Worm (Caenorhabditis elegans): ENCODE results near the gene F54D5.7.
A peak's percentile ranks its signal among the peaks of the same experiment; 100 is the strongest.

The F54D5.7 gene

DNA sequence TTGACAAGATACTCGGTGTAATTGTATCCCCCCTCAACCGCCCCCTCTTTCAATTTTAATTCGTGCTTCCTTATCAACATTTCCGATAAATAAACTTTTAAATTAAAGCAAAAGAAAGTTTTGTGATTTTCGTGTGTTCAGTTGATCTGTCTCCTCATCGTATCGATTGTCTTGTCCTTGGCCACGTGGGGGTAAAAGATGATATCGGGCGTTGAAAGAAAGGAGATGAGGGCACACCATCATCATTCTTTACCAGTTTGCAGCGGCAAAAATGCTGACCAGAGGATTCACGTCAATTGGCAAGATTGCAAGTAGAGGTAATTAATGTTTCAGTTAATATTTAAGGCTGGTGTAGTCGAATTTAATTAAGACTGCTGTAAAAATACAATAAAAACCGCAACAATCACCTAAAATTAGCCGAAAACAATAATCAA, at the start of gene F54D5.7 (continued):
- TF ChIP-seq K11D2.4 (GFP tag; IDR thresholded peaks at IDR 0.05) (peak; percentile 60; the same call in 1 of the 2 replicates), ZK185.1 (tag; optimal IDR thresholded peaks at IDR 0.05; ENCODE audit: poor library complexity, severe bottlenecking) (peak; percentile 44), cebp-1 (GFP tag; IDR thresholded peaks at IDR 0.05) (peak; percentile 15; the same call in 1 of the 2 replicates), cebp-1 (tag; optimal IDR thresholded peaks at IDR 0.05) (peak; percentile 73), F10E7.11 (tag; optimal IDR thresholded peaks at IDR 0.05) (peak; percentile 39), rec-8 (tag; optimal IDR thresholded peaks at IDR 0.05) (no peak), mxl-1 (tag; optimal IDR thresholded peaks at IDR 0.05) (peak; percentile 53), egrh-3 (GFP tag; IDR thresholded peaks at IDR 0.05) (0 out of 2 replicates have a peak, but pooled peaks have one; percentile 15), lsl-1 (GFP tag; optimal IDR thresholded peaks at IDR 0.05) (peak; percentile 40), T26A5.8 (tag; optimal IDR thresholded peaks at IDR 0.05) (no peak), F57C9.4 (tag; optimal IDR thresholded peaks at IDR 0.05) (no peak), ztf-3 (GFP tag; optimal IDR thresholded peaks at IDR 0.05) (peak; percentile 2), B0261.1 (tag; optimal IDR thresholded peaks at IDR 0.05) (peak; percentile 11), sea-2 (GFP tag; IDR thresholded peaks at IDR 0.05) (no peak), lin-40 (tag; optimal IDR thresholded peaks at IDR 0.05) (peak; percentile 21), madf-8 (GFP tag; conservative IDR thresholded peaks at IDR 0.05) (no peak), ceh-27 (GFP tag; optimal IDR thresholded peaks at IDR 0.05) (peak; percentile 42), akir-1 (GFP tag; optimal IDR thresholded peaks at IDR 0.05) (no peak), snpc-3.4 (tag; optimal IDR thresholded peaks at IDR 0.05) (peak; percentile 70), F49E8.2 (tag; optimal IDR thresholded peaks at IDR 0.05; ENCODE audit: insufficient read depth) (peak; percentile 52), hmg-20 (GFP tag; IDR thresholded peaks at IDR 0.05) (peak; percentile 65), cebp-2 (GFP tag; IDR thresholded peaks at IDR 0.05) (peak; percentile 85), lin-35 (GFP tag; optimal IDR thresholded peaks at IDR 0.05) (peak in 1 of 3 experiments; percentile 42), lsy-27 (tag; optimal IDR thresholded peaks at IDR 0.05; ENCODE audit: borderline replicate concordance, insufficient read depth) (no peak), ceh-58 (GFP tag; IDR thresholded peaks at IDR 0.05) (peak; percentile 20; the same call in 1 of the 2 replicates), snpc-1.3 (tag; optimal IDR thresholded peaks at IDR 0.05; ENCODE audit: insufficient read depth) (no peak), sptf-2 (GFP tag; optimal IDR thresholded peaks at IDR 0.05) (no peak), ztf-22 (GFP tag; optimal IDR thresholded peaks at IDR 0.05) (no peak), aptf-2 (GFP tag; conservative IDR thresholded peaks at IDR 0.05) (0 out of 2 replicates have a peak, but pooled peaks have one; percentile 29), F33H1.4 (GFP tag; IDR thresholded peaks at IDR 0.05) (peak; percentile 40; the same call in 1 of the 2 replicates), repo-1 (tag; optimal IDR thresholded peaks at IDR 0.05) (peak; percentile 81), let-607 (tag; optimal IDR thresholded peaks at IDR 0.05) (peak in 1 of 2 experiments; percentile 26), ztf-26 (tag; optimal IDR thresholded peaks at IDR 0.05) (peak; percentile 73), hmg-1.2 (GFP tag; IDR thresholded peaks at IDR 0.05) (peak; percentile 33; the same call in 1 of the 2 replicates), nhr-179 (tag; optimal IDR thresholded peaks at IDR 0.05) (no peak), nhr-27 (tag; optimal IDR thresholded peaks at IDR 0.05) (no peak), attf-6 (GFP tag; IDR thresholded peaks at IDR 0.05) (peak; percentile 43; the same call in 1 of the 2 replicates), Y53G8AR.9 (GFP tag; conservative IDR thresholded peaks at IDR 0.05) (peak; percentile 88), xnd-1 (tag; optimal IDR thresholded peaks at IDR 0.05) (no peak), tlf-1 (GFP tag; optimal IDR thresholded peaks at IDR 0.05) (peak; percentile 84), Y53F4B.3 (GFP tag; IDR thresholded peaks at IDR 0.05) (no peak), lag-1 (GFP tag; IDR thresholded peaks at IDR 0.05) (no peak), madf-6 (GFP tag; IDR thresholded peaks at IDR 0.05) (peak; percentile 57), dpl-1 (GFP tag; optimal IDR thresholded peaks at IDR 0.05) (no peak), ceh-79 (tag; optimal IDR thresholded peaks at IDR 0.05) (no peak), nhr-120 (GFP tag; IDR thresholded peaks at IDR 0.05) (no peak), F37B4.10 (GFP tag; IDR thresholded peaks at IDR 0.05) (no peak)
